Worm (Caenorhabditis elegans): ENCODE data around the gene Y6D1A.1.

- TF ChIP-seq dao-5 (tag; optimal IDR thresholded peaks at IDR 0.05) (no peak), him-1 (tag; optimal IDR thresholded peaks at IDR 0.05) (no peak)
Measured at ce11 chrII:11856361-11856760, 32.9 kb upstream of the Y6D1A.1 start, which contains the start of gene clh-1.

Data from whole organism, L4/young adult.